Worm (Caenorhabditis elegans): ENCODE results near the gene R04E5.8.

R04E5.8 gene

DNA sequence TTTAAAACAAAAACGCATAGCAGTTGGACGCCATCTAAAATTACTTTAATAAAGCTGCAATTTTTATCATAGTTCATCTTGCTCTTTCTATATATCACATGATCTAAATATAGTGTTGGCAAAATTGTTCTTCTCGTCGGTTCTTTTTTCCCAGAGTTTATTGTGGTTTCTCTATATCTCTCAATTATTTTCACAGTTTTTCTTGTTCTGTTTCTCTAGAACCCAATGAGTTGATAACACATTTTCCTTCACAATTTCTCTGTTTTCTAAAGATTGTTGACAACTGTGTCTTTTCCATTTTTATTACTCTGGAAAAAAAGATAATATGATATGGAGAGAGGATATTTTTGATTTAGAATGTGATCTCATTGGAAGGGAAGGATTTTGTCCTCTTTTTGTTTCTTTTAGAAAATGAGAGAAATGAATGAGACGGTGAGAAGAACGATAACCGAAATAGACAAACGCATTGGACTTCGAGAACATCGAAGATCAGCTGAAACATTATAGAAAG is 51.6 kb downstream of the R04E5.8 start:
- TF ChIP-seq unc-39 (tag; optimal IDR thresholded peaks at IDR 0.05) (no peak), M03D4.4 (tag; optimal IDR thresholded peaks at IDR 0.05) (no peak), pha-4 (tag; optimal IDR thresholded peaks at IDR 0.05) (no peak), hlh-1 (tag; optimal IDR thresholded peaks at IDR 0.05) (no peak), lin-13 (tag; optimal IDR thresholded peaks at IDR 0.05) (no peak), drap-1 (GFP tag; optimal IDR thresholded peaks at IDR 0.05) (no peak), snpc-4 (tag; optimal IDR thresholded peaks at IDR 0.05) (no peak), nhr-28 (tag; optimal IDR thresholded peaks at IDR 0.05) (no peak), elt-3 (tag; optimal IDR thresholded peaks at IDR 0.05) (no peak), tbx-8 (GFP tag; optimal IDR thresholded peaks at IDR 0.05) (no peak), ham-2 (GFP tag; optimal IDR thresholded peaks at IDR 0.05) (no peak), nhr-76 (tag; optimal IDR thresholded peaks at IDR 0.05) (no peak), elt-1 (tag; optimal IDR thresholded peaks at IDR 0.05; ENCODE audit: borderline replicate concordance, insufficient read depth) (no peak), nhr-2 (tag; optimal IDR thresholded peaks at IDR 0.05) (no peak), mep-1 (tag; optimal IDR thresholded peaks at IDR 0.05) (no peak), ztf-11 (tag; optimal IDR thresholded peaks at IDR 0.05) (no peak), bed-3 (GFP tag; optimal IDR thresholded peaks at IDR 0.05) (no peak)

DNA sequence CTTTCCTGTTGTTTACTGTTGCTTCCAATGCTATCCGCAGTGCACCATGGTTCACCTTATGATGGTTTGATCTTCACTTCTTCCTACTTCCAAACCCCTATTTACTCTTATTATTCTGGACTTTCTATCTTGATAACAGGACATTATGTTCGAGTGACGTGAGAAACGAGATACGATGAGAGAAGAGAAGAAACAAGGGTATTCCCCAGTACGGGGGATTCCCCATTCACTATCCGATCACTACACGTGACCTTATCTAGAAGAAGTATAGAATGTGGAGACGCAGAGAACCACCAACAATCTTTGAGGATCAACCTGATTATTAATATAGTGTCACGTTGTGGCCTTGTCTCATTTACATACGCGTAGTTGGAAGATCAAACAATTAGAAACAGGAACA is 53.4 kb downstream of the R04E5.8 start:
- no peak for TF ChIP-seq ceh-83 (GFP tag; optimal IDR thresholded peaks at IDR 0.05)
- TF ChIP-seq elt-3 (tag; optimal IDR thresholded peaks at IDR 0.05), result peak; percentile 44
- TF ChIP-seq elt-1 (tag; optimal IDR thresholded peaks at IDR 0.05; ENCODE audit: borderline replicate concordance, insufficient read depth), result peak; percentile 78
- TF ChIP-seq unc-62 (GFP tag; optimal IDR thresholded peaks at IDR 0.05), result peak; percentile 47
- TF ChIP-seq ces-1 (GFP tag; optimal IDR thresholded peaks at IDR 0.05), result no peak
